Worm (Caenorhabditis elegans) whole organism, young adult: ENCODE data around the gene unc-42.

Source experiments
- B0035.1 ChIP-seq: sonication (generic microtip); optimal IDR thresholded peaks from 2 replicates; lab custom pipeline; 2016; ENCODE audit warnings: missing genetic modification characterization, mild to moderate bottlenecking, missing compliant biosample characterization, missing genotype, missing genetic modification reagents
- F23B12.7 ChIP-seq: sonication (generic microtip); optimal IDR thresholded peaks from 2 replicates; lab custom pipeline; 2017; ENCODE audit warnings: missing genetic modification characterization, mild to moderate bottlenecking, missing compliant biosample characterization, antibody characterized with exemption, moderate library complexity; ENCODE audit not compliant: insufficient read depth
- F52B5.7 ChIP-seq: sonication (generic microtip); optimal IDR thresholded peaks from 2 replicates; lab custom pipeline; 2016; ENCODE audit warnings: mild to moderate bottlenecking, missing genetic modification characterization, missing compliant biosample characterization
- F57C9.4 ChIP-seq: sonication (generic microtip); optimal IDR thresholded peaks from 2 replicates; lab custom pipeline; 2017; ENCODE audit warnings: mild to moderate bottlenecking, missing genetic modification characterization, missing compliant biosample characterization
- K11D2.4 ChIP-seq: fragments of 200-800 bp; sonication (Bioruptor generic); IDR thresholded peaks from 2 replicates; pipeline ENCODE4 v1.3.6; 2022; ENCODE audit warnings: missing genetic modification reagents, missing genetic modification characterization, missing compliant biosample characterization
- K12H6.12 ChIP-seq: fragments of 200-800 bp; sonication (Bioruptor generic); optimal IDR thresholded peaks from 2 replicates; lab custom pipeline; 2018; ENCODE audit warnings: mild to moderate bottlenecking, missing genetic modification characterization, missing compliant biosample characterization
- Y53F4B.3 ChIP-seq: fragments of 200-800 bp; sonication (Bioruptor generic); IDR thresholded peaks from 2 replicates; pipeline ENCODE4 v1.3.6; 2022; ENCODE audit warnings: missing genetic modification reagents, missing genetic modification characterization, missing compliant biosample characterization
- Y56A3A.18 ChIP-seq: fragments of 200-800 bp; sonication (Bioruptor generic); IDR thresholded peaks from 2 replicates; pipeline ENCODE4 v1.3.6; 2022; ENCODE audit warnings: missing genetic modification reagents, missing genetic modification characterization, missing compliant biosample characterization
- ZK185.1 ChIP-seq: sonication (generic microtip); optimal IDR thresholded peaks from 2 replicates; lab custom pipeline; 2016; ENCODE audit warnings: mild to moderate bottlenecking, missing genetic modification characterization, missing compliant biosample characterization; ENCODE audit not compliant: poor library complexity, severe bottlenecking
- ama-1 ChIP-seq, 3 experiments: fragments of 150-350 bp in 1 of 3; sonication (generic microtip) in 2 of 3; optimal IDR thresholded peaks; 2 replicates each; lab custom pipeline; 2014 to 2018; ENCODE audit warnings: missing biosample characterization in 2 of 3, missing genetic modification characterization in 2 of 3, missing genetic modification reagents in 2 of 3
- attf-3 ChIP-seq: fragments of 200-800 bp; sonication (Bioruptor generic); conservative IDR thresholded peaks from 2 replicates; pipeline ENCODE4 v1.3.6; 2022; ENCODE audit warnings: missing genetic modification reagents, missing genetic modification characterization, missing compliant biosample characterization
- bed-2 ChIP-seq: fragments of 200-800 bp; sonication (Bioruptor generic); IDR thresholded peaks from 2 replicates; pipeline ENCODE4 v1.3.6; 2022; ENCODE audit warnings: missing genetic modification reagents, missing genetic modification characterization, missing compliant biosample characterization
- ceh-91 ChIP-seq: fragments of 200-800 bp; sonication (Bioruptor generic); IDR thresholded peaks from 2 replicates; pipeline ENCODE4 v1.3.6; 2022; ENCODE audit warnings: missing genetic modification reagents, missing genetic modification characterization, missing compliant biosample characterization
- efl-1 ChIP-seq: fragments of 150-350 bp; optimal IDR thresholded peaks from 2 replicates; lab custom pipeline; 2014; ENCODE audit warnings: missing biosample characterization, missing genetic modification reagents, missing genetic modification characterization
- egl-44 ChIP-seq: fragments of 200-800 bp; sonication (Bioruptor generic); IDR thresholded peaks from 2 replicates; pipeline ENCODE4 v1.3.6; 2022; ENCODE audit warnings: missing genetic modification reagents, missing genetic modification characterization, missing compliant biosample characterization
- gei-17 ChIP-seq: fragments of 200-800 bp; sonication (Bioruptor generic); optimal IDR thresholded peaks from 2 replicates; lab custom pipeline; 2018; ENCODE audit warnings: mild to moderate bottlenecking, missing genetic modification characterization, missing compliant biosample characterization
- hmg-1.2 ChIP-seq: fragments of 200-800 bp; sonication (Bioruptor generic); IDR thresholded peaks from 2 replicates; pipeline ENCODE4 v1.3.6; 2022; ENCODE audit warnings: missing genetic modification reagents, missing genetic modification characterization, missing compliant biosample characterization
- hmg-20 ChIP-seq: fragments of 200-800 bp; sonication (Bioruptor generic); IDR thresholded peaks from 2 replicates; pipeline ENCODE4 v1.3.6; 2022; ENCODE audit warnings: missing genetic modification reagents, missing genetic modification characterization, missing compliant biosample characterization
- hrde-1 ChIP-seq: sonication (generic microtip); optimal IDR thresholded peaks from 2 replicates; lab custom pipeline; 2016; ENCODE audit warnings: missing genetic modification characterization, mild to moderate bottlenecking, missing compliant biosample characterization, moderate library complexity, missing genotype, missing genetic modification reagents, borderline replicate concordance
- lag-1 ChIP-seq: fragments of 200-800 bp; sonication (Bioruptor generic); IDR thresholded peaks from 2 replicates; pipeline ENCODE4 v1.3.6; 2022; ENCODE audit warnings: missing genetic modification reagents, missing genetic modification characterization, missing compliant biosample characterization
- let-526 ChIP-seq: fragments of 200-800 bp; sonication (Bioruptor generic); IDR thresholded peaks from 2 replicates; pipeline ENCODE4 v1.3.6; 2022; ENCODE audit warnings: missing genetic modification reagents, missing genetic modification characterization, missing compliant biosample characterization
- lin-26 ChIP-seq: fragments of 200-800 bp; sonication (Bioruptor generic); IDR thresholded peaks from 2 replicates; pipeline ENCODE4 v1.3.6; 2022; ENCODE audit warnings: missing genetic modification reagents, missing genetic modification characterization, missing compliant biosample characterization
- lin-40 ChIP-seq: sonication (generic microtip); optimal IDR thresholded peaks from 2 replicates; lab custom pipeline; 2016; ENCODE audit warnings: missing genetic modification characterization, mild to moderate bottlenecking, missing compliant biosample characterization, missing genotype, missing genetic modification reagents
- madf-10 ChIP-seq: sonication (generic microtip); optimal IDR thresholded peaks from 2 replicates; lab custom pipeline; 2016; ENCODE audit warnings: mild to moderate bottlenecking, missing genetic modification characterization, missing compliant biosample characterization
- madf-3 ChIP-seq: fragments of 200-800 bp; sonication (Bioruptor generic); IDR thresholded peaks from 2 replicates; pipeline ENCODE4 v1.3.6; 2022; ENCODE audit warnings: missing genetic modification reagents, missing genetic modification characterization, missing compliant biosample characterization
- mcd-1 ChIP-seq: fragments of 200-800 bp; sonication (Bioruptor generic); IDR thresholded peaks from 2 replicates; pipeline ENCODE4 v1.3.6; 2022; ENCODE audit warnings: missing genetic modification reagents, missing genetic modification characterization, missing compliant biosample characterization
- mel-28 ChIP-seq: sonication (generic microtip); optimal IDR thresholded peaks from 2 replicates; lab custom pipeline; 2016; ENCODE audit warnings: borderline replicate concordance, mild to moderate bottlenecking, missing genetic modification characterization, missing compliant biosample characterization
- nfyb-1 ChIP-seq: fragments of 200-800 bp; sonication (Bioruptor generic); IDR thresholded peaks from 2 replicates; pipeline ENCODE4 v1.3.6; 2022; ENCODE audit warnings: missing genetic modification reagents, missing genetic modification characterization, missing compliant biosample characterization
- nhr-120 ChIP-seq: fragments of 200-800 bp; sonication (Bioruptor generic); IDR thresholded peaks from 2 replicates; pipeline ENCODE4 v1.3.6; 2022; ENCODE audit warnings: missing genetic modification characterization, missing compliant biosample characterization
- pha-4 ChIP-seq: fragments of 150-350 bp; sonication (generic microtip); optimal IDR thresholded peaks from 2 replicates; lab custom pipeline; 2014; ENCODE audit warnings: missing biosample characterization, missing genetic modification reagents, missing genetic modification characterization
- repo-1 ChIP-seq: sonication (generic microtip); optimal IDR thresholded peaks from 2 replicates; lab custom pipeline; 2017; ENCODE audit warnings: mild to moderate bottlenecking, missing genetic modification characterization, missing compliant biosample characterization
- snpc-1.3 ChIP-seq: sonication (generic microtip); optimal IDR thresholded peaks from 2 replicates; lab custom pipeline; 2017; ENCODE audit warnings: missing genetic modification characterization, mild to moderate bottlenecking, missing compliant biosample characterization, antibody characterized with exemption, moderate library complexity, missing genotype, missing genetic modification reagents; ENCODE audit not compliant: insufficient read depth
- snpc-4 ChIP-seq, 5 experiments: fragments of 150-350 bp in 1 of 5; sonication (generic microtip) in 4 of 5; optimal IDR thresholded peaks; 2 replicates each; lab custom pipeline; 2014 to 2018; ENCODE audit warnings: missing genetic modification characterization in 5 of 5, missing biosample characterization in 3 of 5, antibody characterized with exemption in 2 of 5, mild to moderate bottlenecking in 2 of 5, missing compliant biosample characterization in 2 of 5, missing genotype in 2 of 5, moderate library complexity in 2 of 5, missing genetic modification reagents in 1 of 5
- sptf-2 ChIP-seq: fragments of 200-800 bp; sonication (Bioruptor generic); optimal IDR thresholded peaks from 2 replicates; lab custom pipeline; 2018; ENCODE audit warnings: mild to moderate bottlenecking, missing genetic modification characterization, missing compliant biosample characterization
- unc-130 ChIP-seq: sonication (generic microtip); optimal IDR thresholded peaks from 2 replicates; lab custom pipeline; 2016; ENCODE audit warnings: missing genetic modification reagents, missing genetic modification characterization, missing compliant biosample characterization
- unc-62 ChIP-seq: fragments of 150-350 bp; optimal IDR thresholded peaks from 2 replicates; lab custom pipeline; 2014; ENCODE audit warnings: missing biosample characterization, missing genetic modification reagents, missing genetic modification characterization
- xnd-1 ChIP-seq: sonication (generic microtip); optimal IDR thresholded peaks from 2 replicates; lab custom pipeline; 2016; ENCODE audit warnings: missing genotype, missing genetic modification reagents, missing genetic modification characterization, missing compliant biosample characterization
- zim-3 ChIP-seq: sonication (generic microtip); optimal IDR thresholded peaks from 2 replicates; lab custom pipeline; 2017; ENCODE audit warnings: mild to moderate bottlenecking, missing genetic modification characterization, moderate library complexity, missing compliant biosample characterization
- ztf-25 ChIP-seq: fragments of 200-800 bp; sonication (Bioruptor generic); IDR thresholded peaks from 2 replicates; pipeline ENCODE4 v1.3.6; 2022; ENCODE audit warnings: missing genetic modification reagents, missing genetic modification characterization, missing compliant biosample characterization
- ztf-26 ChIP-seq: sonication (generic microtip); optimal IDR thresholded peaks from 2 replicates; lab custom pipeline; 2017; ENCODE audit warnings: missing genetic modification characterization, missing compliant biosample characterization
- ztf-28 ChIP-seq: fragments of 200-800 bp; sonication (Bioruptor generic); IDR thresholded peaks from 2 replicates; pipeline ENCODE4 v1.3.6; 2022; ENCODE audit warnings: missing genetic modification reagents, missing genetic modification characterization, missing compliant biosample characterization
- ztf-6 ChIP-seq: fragments of 200-800 bp; sonication (Bioruptor generic); IDR thresholded peaks from 2 replicates; pipeline ENCODE4 v1.3.6; 2022; ENCODE audit warnings: missing genetic modification reagents, missing genetic modification characterization, missing compliant biosample characterization

The unc-42 gene

ce11 chrV:9733920-9734454, 35.2 kb downstream of the unc-42 start, which contains the start of gene cal-7 (continued):
- TF ChIP-seq snpc-4 (GFP tag; optimal IDR thresholded peaks at IDR 0.05; lab: Kevin White, UChicago) = no peak
- TF ChIP-seq snpc-4 (tag; optimal IDR thresholded peaks at IDR 0.05; lab: Kevin White, UChicago) = no peak
- no peak for TF ChIP-seq unc-130 (GFP tag; lab: Kevin White, UChicago)
- TF ChIP-seq B0035.1 = no peak
- TF ChIP-seq K12H6.12 = no peak
- no peak for TF ChIP-seq Y56A3A.18 (GFP tag; lab: Robert Waterston, UW)
- no peak for TF ChIP-seq gei-17 (GFP tag; lab: Kevin White, UChicago)
- TF ChIP-seq efl-1 = no peak
- TF ChIP-seq Y53F4B.3 (GFP tag; lab: Robert Waterston, UW) = no peak
- TF ChIP-seq K11D2.4 (GFP tag; lab: Robert Waterston, UW) = no peak
- TF ChIP-seq nhr-120 (GFP tag; lab: Robert Waterston, UW) = no peak
- TF ChIP-seq madf-10 (tag; lab: Kevin White, UChicago) = no peak
- TF ChIP-seq ztf-26 = peak; percentile 55
- no peak for TF ChIP-seq madf-3 (GFP tag; lab: Robert Waterston, UW)
- TF ChIP-seq hrde-1 (tag; lab: Kevin White, UChicago) = no peak
- TF ChIP-seq repo-1 (tag; lab: Kevin White, UChicago) = peak; percentile 53
- TF ChIP-seq lag-1 (GFP tag; lab: Robert Waterston, UW) = no peak
- no peak for TF ChIP-seq hmg-1.2 (GFP tag; lab: Robert Waterston, UW)
- peak; percentile 18 for TF ChIP-seq lin-40 (tag; lab: Kevin White, UChicago)
- TF ChIP-seq xnd-1 = no peak
- TF ChIP-seq let-526 (GFP tag; lab: Robert Waterston, UW) = no peak
- TF ChIP-seq ztf-28 (GFP tag; lab: Robert Waterston, UW) = no peak
- TF ChIP-seq lin-26 (GFP tag; lab: Robert Waterston, UW) = no peak
- no peak for TF ChIP-seq F57C9.4
- TF ChIP-seq snpc-1.3 (tag; lab: Kevin White, UChicago) = no peak
- TF ChIP-seq F52B5.7 = no peak
- TF ChIP-seq ceh-91 (GFP tag; lab: Robert Waterston, UW) = 0 out of 2 replicates have a peak, but pooled peaks have one; percentile 11

ce11 chrV:9731852-9732251, 37.3 kb downstream of the unc-42 start:
- TF ChIP-seq ama-1 (optimal IDR thresholded peaks at IDR 0.05; lab: Kevin White, UChicago) = peak; percentile 52
- TF ChIP-seq ama-1 (GFP tag; optimal IDR thresholded peaks at IDR 0.05; lab: Kevin White, UChicago) = no peak
- TF ChIP-seq egl-44 (GFP tag; lab: Robert Waterston, UW) = no peak
- peak; percentile 1 for TF ChIP-seq zim-3
- no peak for TF ChIP-seq attf-3 (GFP tag; lab: Robert Waterston, UW)
- 0 out of 2 replicates have a peak, but pooled peaks have one; percentile 4 for TF ChIP-seq hmg-20 (GFP tag; lab: Robert Waterston, UW)
- TF ChIP-seq nfyb-1 (GFP tag; lab: Robert Waterston, UW) = peak; percentile 31; the same call in 1 of the 2 replicates

ce11 chrV:9730743-9731706, 38.2 kb downstream of the unc-42 start:
- peak; percentile 84 for TF ChIP-seq mcd-1 (GFP tag; lab: Robert Waterston, UW)
- peak; percentile 56 for TF ChIP-seq ZK185.1 (tag; lab: Kevin White, UChicago)
- 0 out of 2 replicates have a peak, but pooled peaks have one; percentile 22 for TF ChIP-seq bed-2 (GFP tag; lab: Robert Waterston, UW)
- peak; percentile 78 for TF ChIP-seq B0035.1
- TF ChIP-seq mel-28 = peak; percentile 14
- TF ChIP-seq ztf-25 (GFP tag; lab: Robert Waterston, UW) = 0 out of 2 replicates have a peak, but pooled peaks have one; percentile 46
- no peak for TF ChIP-seq sptf-2 (GFP tag; lab: Kevin White, UChicago)
- TF ChIP-seq unc-62 (GFP tag; lab: Kevin White, UChicago) = peak; percentile 32
- no peak for TF ChIP-seq pha-4 (tag; lab: Kevin White, UChicago)
- no peak for TF ChIP-seq F23B12.7 (tag; lab: Kevin White, UChicago)
- 0 out of 2 replicates have a peak, but pooled peaks have one; percentile 62 for TF ChIP-seq ztf-6 (GFP tag; lab: Robert Waterston, UW)
- TF ChIP-seq unc-130 (GFP tag; lab: Kevin White, UChicago) = peak; percentile 12
- TF ChIP-seq Y56A3A.18 (GFP tag; lab: Robert Waterston, UW) = 0 out of 2 replicates have a peak, but pooled peaks have one; percentile 6
